Fruit fly (Drosophila melanogaster) whole organism, embryonic: Measurements from ENCODE around the gene CG46313.

Experiments
- B-H2 ChIP-seq: fragments of 200-800 bp; sonication (Bioruptor generic); optimal IDR thresholded peaks from 2 replicates; lab custom pipeline; 2018; ENCODE audit warnings: missing biosample characterization, mild to moderate bottlenecking, missing genetic modification characterization
- CG1024 ChIP-seq: fragments of 200-800 bp; sonication (Bioruptor generic); IDR thresholded peaks from 2 replicates; pipeline ENCODE4 v1.3.6; 2022; ENCODE audit warnings: missing biosample characterization, missing genetic modification characterization
- CG10366 ChIP-seq: fragments of 200-800 bp; sonication (Bioruptor generic); IDR thresholded peaks from 2 replicates; pipeline ENCODE4 v1.3.6; 2022; ENCODE audit warnings: missing biosample characterization, missing genetic modification characterization
- CG10654 ChIP-seq: fragments of 200-800 bp; sonication (Bioruptor generic); optimal IDR thresholded peaks from 2 replicates; lab custom pipeline; 2016; ENCODE audit warnings: missing biosample characterization, missing genetic modification characterization
- CG11723 ChIP-seq: fragments of 200-800 bp; sonication (Bioruptor generic); optimal IDR thresholded peaks from 2 replicates; lab custom pipeline; 2017; ENCODE audit warnings: missing biosample characterization, mild to moderate bottlenecking, missing genetic modification characterization
- CG13287 ChIP-seq: fragments of 200-800 bp; sonication (Bioruptor generic); IDR thresholded peaks from 2 replicates; pipeline ENCODE4 v1.3.6; 2022; ENCODE audit warnings: missing biosample characterization, missing genetic modification characterization; ENCODE audit not compliant: partially characterized antibody
- CG13775 ChIP-seq: fragments of 200-800 bp; sonication (Bioruptor generic); optimal IDR thresholded peaks from 3 replicates; lab custom pipeline; 2017; ENCODE audit warnings: missing biosample characterization, mild to moderate bottlenecking, missing genetic modification characterization
- CG13894 ChIP-seq: fragments of 200-800 bp; sonication (Bioruptor generic); optimal IDR thresholded peaks from 3 replicates; lab custom pipeline; 2018; ENCODE audit warnings: missing biosample characterization, mild to moderate bottlenecking, missing genetic modification characterization, moderate library complexity
- CG15269 ChIP-seq: fragments of 200-800 bp; sonication (Bioruptor generic); optimal IDR thresholded peaks from 2 replicates; lab custom pipeline; 2018; ENCODE audit warnings: missing biosample characterization, mild to moderate bottlenecking, missing genetic modification characterization, moderate library complexity
- CG15479 ChIP-seq: fragments of 200-800 bp; sonication (Bioruptor generic); optimal IDR thresholded peaks from 3 replicates; lab custom pipeline; 2019; ENCODE audit warnings: missing biosample characterization, mild to moderate bottlenecking, missing genetic modification characterization, moderate library complexity
- CG1603 ChIP-seq: fragments of 200-800 bp; sonication (Bioruptor generic); optimal IDR thresholded peaks from 2 replicates; lab custom pipeline; 2019; ENCODE audit warnings: missing biosample characterization, mild to moderate bottlenecking, missing genetic modification characterization, moderate library complexity
- CG16863 ChIP-seq: fragments of 200-800 bp; sonication (Bioruptor generic); optimal IDR thresholded peaks from 3 replicates; lab custom pipeline; 2016; ENCODE audit warnings: missing biosample characterization, missing genetic modification characterization
- CG17912 ChIP-seq: fragments of 200-800 bp; sonication (Bioruptor generic); optimal IDR thresholded peaks from 2 replicates; lab custom pipeline; 2018; ENCODE audit warnings: missing biosample characterization, mild to moderate bottlenecking, missing genetic modification characterization
- CG2129 ChIP-seq: fragments of 200-800 bp; sonication (Bioruptor generic); IDR thresholded peaks from 2 replicates; pipeline ENCODE4 v1.3.6; 2022; ENCODE audit warnings: missing biosample characterization, missing genetic modification characterization; ENCODE audit not compliant: partially characterized antibody
- CG43689 ChIP-seq: fragments of 200-800 bp; sonication (Bioruptor generic); IDR thresholded peaks from 2 replicates; pipeline ENCODE4 v1.3.6; 2022; ENCODE audit warnings: missing biosample characterization, missing genetic modification characterization
- CG4424 ChIP-seq: fragments of 200-800 bp; sonication (Bioruptor generic); optimal IDR thresholded peaks from 3 replicates; lab custom pipeline; 2016; ENCODE audit warnings: missing biosample characterization, missing genetic modification characterization
- CG4707 ChIP-seq: fragments of 200-800 bp; sonication (Bioruptor generic); optimal IDR thresholded peaks from 2 replicates; lab custom pipeline; 2018; ENCODE audit warnings: missing biosample characterization, mild to moderate bottlenecking, missing genetic modification characterization, moderate library complexity
- CG6654 ChIP-seq: fragments of 200-800 bp; sonication (Bioruptor generic); optimal IDR thresholded peaks from 2 replicates; lab custom pipeline; 2017; ENCODE audit warnings: missing biosample characterization, mild to moderate bottlenecking, missing genetic modification characterization
- CG7372 ChIP-seq: fragments of 200-800 bp; sonication (Bioruptor generic); IDR thresholded peaks from 2 replicates; pipeline ENCODE4 v1.3.6; 2022; ENCODE audit warnings: missing biosample characterization, missing genetic modification characterization
- CG9727 ChIP-seq: fragments of 200-800 bp; sonication (Bioruptor generic); optimal IDR thresholded peaks from 3 replicates; lab custom pipeline; 2017; ENCODE audit warnings: missing biosample characterization, mild to moderate bottlenecking, missing genetic modification characterization
- Gug ChIP-seq: fragments of 200-800 bp; sonication (Bioruptor generic); IDR thresholded peaks from 4 replicates; pipeline ENCODE4 v1.3.6; 2022; ENCODE audit warnings: missing biosample characterization, missing genetic modification characterization
- Hand ChIP-seq: fragments of 200-800 bp; sonication (Bioruptor generic); optimal IDR thresholded peaks from 2 replicates; lab custom pipeline; 2017; ENCODE audit warnings: mild to moderate bottlenecking, missing biosample characterization, missing genetic modification reagents, missing genetic modification characterization
- Hey ChIP-seq: fragments of 200-800 bp; sonication (Bioruptor generic); optimal IDR thresholded peaks from 3 replicates; lab custom pipeline; 2018; ENCODE audit warnings: missing biosample characterization, mild to moderate bottlenecking, missing genetic modification characterization
- Hr51 ChIP-seq, 2 experiments: fragments of 200-800 bp; sonication (Bioruptor generic); optimal IDR thresholded peaks; 2 replicates in 1 of 2; 3 replicates in 1 of 2; lab custom pipeline; 2016 to 2018; ENCODE audit warnings: missing biosample characterization in 2 of 2, missing genetic modification characterization in 2 of 2, mild to moderate bottlenecking in 1 of 2, moderate library complexity in 1 of 2
- NC2α ChIP-seq: fragments of 200-800 bp; sonication (Bioruptor generic); optimal IDR thresholded peaks from 2 replicates; lab custom pipeline; 2016; ENCODE audit warnings: missing biosample characterization, missing genetic modification characterization
- Nf-YC ChIP-seq: fragments of 200-800 bp; optimal IDR thresholded peaks from 3 replicates; lab custom pipeline; 2019; ENCODE audit warnings: missing biosample characterization, mild to moderate bottlenecking, missing genetic modification characterization, moderate library complexity
- Ptx1 ChIP-seq: fragments of 200-800 bp; sonication (Bioruptor generic); IDR thresholded peaks from 2 replicates; pipeline ENCODE4 v1.3.6; 2022; ENCODE audit warnings: missing biosample characterization, missing genetic modification characterization
- bigmax ChIP-seq: fragments of 200-800 bp; sonication (Bioruptor generic); optimal IDR thresholded peaks from 2 replicates; lab custom pipeline; 2018; ENCODE audit warnings: missing biosample characterization, mild to moderate bottlenecking, missing genetic modification characterization
- ci ChIP-seq: fragments of 200-800 bp; sonication (Bioruptor generic); IDR thresholded peaks from 3 replicates; pipeline ENCODE4 v1.3.6; 2022; ENCODE audit warnings: missing biosample characterization, missing genetic modification characterization
- cwo ChIP-seq: fragments of 200-800 bp; sonication (Bioruptor generic); optimal IDR thresholded peaks from 3 replicates; lab custom pipeline; 2017; ENCODE audit warnings: missing biosample characterization, missing genetic modification characterization, mild to moderate bottlenecking, moderate library complexity, missing genetic modification reagents
- da ChIP-seq: fragments of 200-800 bp; sonication (Bioruptor generic); optimal IDR thresholded peaks from 2 replicates; lab custom pipeline; 2016; ENCODE audit warnings: missing biosample characterization, missing genetic modification characterization
- fd102C ChIP-seq: fragments of 200-800 bp; sonication (Bioruptor generic); optimal IDR thresholded peaks from 2 replicates; lab custom pipeline; 2018; ENCODE audit warnings: missing biosample characterization, mild to moderate bottlenecking, missing genetic modification characterization, moderate library complexity
- gro ChIP-seq: fragments of 200-800 bp; sonication (Bioruptor generic); optimal IDR thresholded peaks from 2 replicates; lab custom pipeline; 2016; ENCODE audit warnings: missing biosample characterization, missing genetic modification characterization
- ham ChIP-seq: fragments of 200-800 bp; sonication (Bioruptor generic); IDR thresholded peaks from 2 replicates; pipeline ENCODE4 v1.3.6; 2022; ENCODE audit warnings: missing biosample characterization, missing genetic modification characterization
- hkb ChIP-seq, 2 experiments: fragments of 200-800 bp in 1 of 2; fragments of >200 bp in 1 of 2; sonication (Bioruptor generic) in 1 of 2; IDR thresholded peaks in 1 of 2; optimal IDR thresholded peaks in 1 of 2; 2 replicates each; pipeline versions ENCODE4 v1.3.6 to Lab custom; 2017 to 2022; ENCODE audit warnings: missing biosample characterization in 1 of 2, missing genetic modification characterization in 1 of 2
- jumu ChIP-seq: fragments of 200-800 bp; sonication (Bioruptor generic); optimal IDR thresholded peaks from 3 replicates; lab custom pipeline; 2016; ENCODE audit warnings: missing biosample characterization, missing genetic modification characterization
- lab ChIP-seq: fragments of 200-800 bp; sonication (Bioruptor generic); optimal IDR thresholded peaks from 3 replicates; lab custom pipeline; 2017; ENCODE audit warnings: missing biosample characterization, missing genetic modification characterization, mild to moderate bottlenecking, moderate library complexity, missing genetic modification reagents
- odd ChIP-seq: fragments of 200-800 bp; sonication (Bioruptor generic); optimal IDR thresholded peaks from 2 replicates; lab custom pipeline; 2017; ENCODE audit warnings: missing biosample characterization, mild to moderate bottlenecking, missing genetic modification characterization
- p53 ChIP-seq: fragments of 200-800 bp; sonication (Bioruptor generic); optimal IDR thresholded peaks from 2 replicates; lab custom pipeline; 2016; ENCODE audit warnings: missing biosample characterization, missing genetic modification characterization
- pros ChIP-seq: fragments of 200-800 bp; sonication (Bioruptor generic); optimal IDR thresholded peaks from 3 replicates; lab custom pipeline; 2019; ENCODE audit warnings: missing biosample characterization, mild to moderate bottlenecking, missing genetic modification characterization, moderate library complexity
- repo ChIP-seq: fragments of 200-800 bp; sonication (Bioruptor generic); optimal IDR thresholded peaks from 2 replicates; lab custom pipeline; 2016; ENCODE audit warnings: missing biosample characterization, missing genetic modification characterization
- scrt ChIP-seq: fragments of 200-800 bp; sonication (Bioruptor generic); optimal IDR thresholded peaks from 2 replicates; lab custom pipeline; 2018; ENCODE audit warnings: missing biosample characterization, mild to moderate bottlenecking, missing genetic modification characterization, moderate library complexity
- so ChIP-seq: fragments of 200-800 bp; sonication (Bioruptor generic); IDR thresholded peaks from 3 replicates; pipeline ENCODE4 v1.3.6; 2022; ENCODE audit warnings: missing biosample characterization, missing genetic modification characterization
- sqz ChIP-seq: fragments of 200-800 bp; sonication (Bioruptor generic); optimal IDR thresholded peaks from 3 replicates; lab custom pipeline; 2018; ENCODE audit warnings: missing biosample characterization, mild to moderate bottlenecking, missing genetic modification characterization
- stc ChIP-seq: fragments of 200-800 bp; sonication (Bioruptor generic); IDR thresholded peaks from 2 replicates; pipeline ENCODE4 v1.3.6; 2022; ENCODE audit warnings: missing biosample characterization, missing genetic modification characterization
- tll ChIP-seq, 2 experiments: fragments of 200-800 bp in 1 of 2; fragments of >200 bp in 1 of 2; sonication (Bioruptor generic) in 1 of 2; optimal IDR thresholded peaks; 2 replicates each; lab custom pipeline; 2017 to 2019; ENCODE audit warnings: missing biosample characterization in 2 of 2, missing genetic modification characterization in 2 of 2, mild to moderate bottlenecking in 1 of 2, moderate library complexity in 1 of 2
- yki ChIP-seq: fragments of >200 bp; optimal IDR thresholded peaks from 3 replicates; lab custom pipeline; 2018
- z ChIP-seq: fragments of 200-800 bp; sonication (Bioruptor generic); IDR thresholded peaks from 3 replicates; pipeline ENCODE4 v1.3.6; 2022; ENCODE audit warnings: missing biosample characterization, missing genetic modification characterization

The CG46313 gene

dm6 chr3R:26960496-26960895 is 17.8 kb upstream of the CG46313 start (continued):
- no peak for TF ChIP-seq lab (GFP tag; lab: Kevin White, UChicago)

- TF ChIP-seq gro (peak; percentile 84), CG16863 (GFP tag; lab: Kevin White, UChicago) (no peak), ham (no peak), CG7372 (no peak), NC2α (no peak), CG15479 (GFP tag; lab: Kevin White, UChicago) (no peak), da (GFP tag; lab: Kevin White, UChicago) (no peak), Gug (GFP tag; lab: Robert Waterston, UW) (0 out of 4 replicates have a peak, but pooled peaks have one; percentile 41), CG13894 (tag; lab: Kevin White, UChicago) (peak; percentile 19), fd102C (GFP tag; lab: Kevin White, UChicago) (no peak), hkb (optimal IDR thresholded peaks at IDR 0.05; lab: Kevin White, UChicago) (no peak), hkb (GFP tag; IDR thresholded peaks at IDR 0.05; lab: Robert Waterston, UW) (peak; percentile 56; the same call in 1 of the 2 replicates), B-H2 (GFP tag; lab: Kevin White, UChicago) (no peak), bigmax (GFP tag; lab: Kevin White, UChicago) (no peak), jumu (GFP tag; lab: Kevin White, UChicago) (peak; percentile 55), sqz (GFP tag; lab: Kevin White, UChicago) (peak; percentile 42), tll (GFP tag; optimal IDR thresholded peaks at IDR 0.05; lab: Kevin White, UChicago) (no peak), CG13775 (GFP tag; lab: Kevin White, UChicago) (peak; percentile 49), CG4707 (GFP tag; lab: Kevin White, UChicago) (no peak), stc (peak; percentile 38; the same call in 1 of the 2 replicates), CG15269 (peak; percentile 34), odd (no peak), so (GFP tag; lab: Robert Waterston, UW) (peak; percentile 40; the same call in 1 of the 3 replicates), repo (GFP tag; lab: Kevin White, UChicago) (peak; percentile 70), CG11723 (GFP tag; lab: Kevin White, UChicago) (peak; percentile 65), p53 (peak; percentile 31), CG17912 (GFP tag; lab: Kevin White, UChicago) (no peak), CG2129 (GFP tag; lab: Robert Waterston, UW) (no peak), CG1024 (no peak), pros (no peak), Hand (peak; percentile 43), CG10366 (peak; percentile 33; the same call in 1 of the 2 replicates), Ptx1 (GFP tag; lab: Robert Waterston, UW) (peak; percentile 45; the same call in 1 of the 2 replicates), CG10654 (GFP tag; lab: Kevin White, UChicago) (peak; percentile 5), ci (no peak), CG1603 (tag; lab: Kevin White, UChicago) (peak; percentile 65), Hr51 (GFP tag; optimal IDR thresholded peaks at IDR 0.05; lab: Kevin White, UChicago) (peak in 1 of 2 experiments; percentile 59), yki (lab: Kevin White, UChicago) (no peak), CG13287 (GFP tag; lab: Robert Waterston, UW) (no peak), Nf-YC (tag; lab: Kevin White, UChicago) (peak; percentile 27), Hey (tag; lab: Kevin White, UChicago) (no peak), CG6654 (GFP tag; lab: Kevin White, UChicago) (peak; percentile 46), CG43689 (GFP tag; lab: Robert Waterston, UW) (no peak), cwo (peak; percentile 72), scrt (peak; percentile 74), CG9727 (GFP tag; lab: Kevin White, UChicago) (peak; percentile 90), CG4424 (peak; percentile 52), z (GFP tag; lab: Robert Waterston, UW) (no peak)
Observed at dm6 chr3R:26963747-26964174, 14.6 kb upstream of the CG46313 start.
